Worm (Caenorhabditis elegans): ENCODE results near the gene clec-266.

DNA sequence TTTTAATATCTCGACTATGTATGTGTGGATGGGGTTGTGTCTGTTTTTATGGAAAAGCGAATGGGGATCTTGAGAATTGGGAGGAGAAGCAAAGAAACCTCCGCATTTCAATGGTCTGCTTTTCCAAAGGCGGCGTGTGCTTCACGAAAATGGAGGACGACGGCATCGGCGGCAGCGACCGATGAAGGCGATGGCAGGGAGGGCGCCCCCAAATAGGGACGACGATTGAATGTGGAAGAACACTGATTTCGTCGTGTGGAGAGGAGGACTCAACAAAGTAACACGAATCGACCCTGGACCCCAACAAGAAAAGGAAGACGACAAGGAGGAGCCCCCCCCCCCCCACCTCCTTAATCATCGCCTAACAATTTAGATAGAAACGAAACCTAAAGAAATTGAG, 49.7 kb downstream of the clec-266 start:
- TF ChIP-seq ztf-16 (tag; optimal IDR thresholded peaks at IDR 0.05) (no peak), dmd-4 (tag; optimal IDR thresholded peaks at IDR 0.05; ENCODE audit: borderline replicate concordance) (no peak), pha-4 (tag; optimal IDR thresholded peaks at IDR 0.05) (no peak), nfya-1 (tag; optimal IDR thresholded peaks at IDR 0.05) (no peak), tbx-7 (tag; optimal IDR thresholded peaks at IDR 0.05) (no peak), lin-11 (tag; optimal IDR thresholded peaks at IDR 0.05) (no peak), ceh-34 (tag; optimal IDR thresholded peaks at IDR 0.05) (no peak), tbx-2 (tag; optimal IDR thresholded peaks at IDR 0.05) (no peak), K09A11.1 (tag; optimal IDR thresholded peaks at IDR 0.05; ENCODE audit: insufficient read depth) (no peak), fkh-10 (GFP tag; optimal IDR thresholded peaks at IDR 0.05) (no peak), nhr-11 (tag; optimal IDR thresholded peaks at IDR 0.05) (no peak)
